Worm (Caenorhabditis elegans) whole organism, L4/young adult: ENCODE measurements around the gene ppk-3.

Experiments
- W03F9.2 ChIP-seq: fragments of 150-350 bp; optimal IDR thresholded peaks from 2 replicates; lab custom pipeline; 2014; ENCODE audit warnings: missing biosample characterization, missing genetic modification characterization
- him-1 ChIP-seq: sonication (generic microtip); optimal IDR thresholded peaks from 2 replicates; lab custom pipeline; 2016; ENCODE audit warnings: missing genotype, missing genetic modification reagents, missing genetic modification characterization, missing compliant biosample characterization

- TF ChIP-seq him-1 (tag; lab: Kevin White, UChicago), result no peak
- no peak for TF ChIP-seq W03F9.2 (tag; lab: Kevin White, UChicago)
These were observed 29.1 kb upstream of the ppk-3 start for ce11 chrX:13004491-13005093.
